Worm (Caenorhabditis elegans) whole organism, L4 larva: Measurements from ENCODE around the gene rfc-3.

Experiments
- Y48G9A.11 ChIP-seq: fragments of 200-800 bp; sonication (Bioruptor generic); IDR thresholded peaks from 2 replicates; pipeline ENCODE4 v1.3.6; 2022; ENCODE audit warnings: missing genetic modification reagents, missing genetic modification characterization, missing compliant biosample characterization
- ama-1 ChIP-seq: fragments of 150-350 bp; optimal IDR thresholded peaks from 2 replicates; lab custom pipeline; 2014; ENCODE audit warnings: inconsistent platforms, mixed read lengths
- duxl-1 ChIP-seq: sonication (generic microtip); optimal IDR thresholded peaks from 2 replicates; lab custom pipeline; 2016; ENCODE audit warnings: mild to moderate bottlenecking, missing genetic modification characterization, moderate library complexity, missing compliant biosample characterization; ENCODE audit not compliant: poor library complexity
- lin-39 ChIP-seq: fragments of 150-350 bp; optimal IDR thresholded peaks from 2 replicates; lab custom pipeline; 2014; ENCODE audit warnings: missing biosample characterization, missing genetic modification reagents, missing genetic modification characterization
- nhr-76 ChIP-seq: fragments of 150-350 bp; optimal IDR thresholded peaks from 2 replicates; lab custom pipeline; 2014; ENCODE audit warnings: missing biosample characterization, missing genetic modification characterization
- nhr-77 ChIP-seq: fragments of 150-350 bp; optimal IDR thresholded peaks from 2 replicates; lab custom pipeline; 2014; ENCODE audit warnings: missing biosample characterization, missing genetic modification characterization
- pqm-1 ChIP-seq: sonication (generic microtip); optimal IDR thresholded peaks from 2 replicates; lab custom pipeline; 2017; ENCODE audit warnings: missing biosample characterization, missing genetic modification characterization
- snpc-4 ChIP-seq: fragments of 150-350 bp; optimal IDR thresholded peaks from 2 replicates; lab custom pipeline; 2014; ENCODE audit warnings: missing biosample characterization, missing genetic modification characterization
- vab-7 ChIP-seq: fragments of 200-800 bp; sonication (Bioruptor generic); IDR thresholded peaks from 2 replicates; pipeline ENCODE4 v1.3.6; 2022; ENCODE audit warnings: missing genetic modification reagents, missing genetic modification characterization, missing compliant biosample characterization

- no peak for TF ChIP-seq duxl-1 (tag; lab: Kevin White, UChicago)
- no peak for TF ChIP-seq ama-1 (lab: Kevin White, UChicago)
- TF ChIP-seq snpc-4 (tag; lab: Kevin White, UChicago): no peak
- no peak for TF ChIP-seq lin-39 (tag; lab: Kevin White, UChicago)
- TF ChIP-seq nhr-76 (tag; lab: Kevin White, UChicago): no peak
- TF ChIP-seq Y48G9A.11 (GFP tag; lab: Robert Waterston, UW): no peak
- TF ChIP-seq pqm-1: no peak
- no peak for TF ChIP-seq vab-7 (GFP tag; lab: Robert Waterston, UW)
- TF ChIP-seq nhr-77 (tag; lab: Kevin White, UChicago): no peak
These were observed 9.9 kb upstream of the rfc-3 start for ce11 chrIV:13085675-13086074.
